Worm (Caenorhabditis elegans) whole organism, L1 larva: Measurements from ENCODE around the gene C09G9.1.

Experiments
- ces-1 ChIP-seq: fragments of 150-350 bp; optimal IDR thresholded peaks from 2 replicates; lab custom pipeline; 2014; ENCODE audit warnings: missing biosample characterization, missing genetic modification reagents, missing genetic modification characterization
- nhr-71 ChIP-seq: sonication (generic microtip); optimal IDR thresholded peaks from 2 replicates; lab custom pipeline; 2016; ENCODE audit warnings: mild to moderate bottlenecking, missing genetic modification characterization, moderate library complexity, missing compliant biosample characterization
- tbx-2 ChIP-seq: sonication (generic microtip); optimal IDR thresholded peaks from 2 replicates; lab custom pipeline; 2016; ENCODE audit warnings: missing genetic modification characterization, missing compliant biosample characterization
- vab-15 ChIP-seq: sonication (generic microtip); optimal IDR thresholded peaks from 2 replicates; lab custom pipeline; 2017; ENCODE audit warnings: missing genotype, mild to moderate bottlenecking, missing genetic modification characterization, missing compliant biosample characterization

C09G9.1 gene

ce11 chrIV:8813614-8814013 lies 51.7 kb downstream of the C09G9.1 start, which contains the start of gene exc-5 (continued):
- no peak for TF ChIP-seq ces-1 (GFP tag; lab: Kevin White, UChicago)
- peak; percentile 66 for TF ChIP-seq nhr-71
- TF ChIP-seq tbx-2, result no peak
- TF ChIP-seq vab-15 (tag; lab: Kevin White, UChicago), result no peak
